Worm (Caenorhabditis elegans): ENCODE measurements around the gene F14F7.7.

The F14F7.7 gene

DNA sequence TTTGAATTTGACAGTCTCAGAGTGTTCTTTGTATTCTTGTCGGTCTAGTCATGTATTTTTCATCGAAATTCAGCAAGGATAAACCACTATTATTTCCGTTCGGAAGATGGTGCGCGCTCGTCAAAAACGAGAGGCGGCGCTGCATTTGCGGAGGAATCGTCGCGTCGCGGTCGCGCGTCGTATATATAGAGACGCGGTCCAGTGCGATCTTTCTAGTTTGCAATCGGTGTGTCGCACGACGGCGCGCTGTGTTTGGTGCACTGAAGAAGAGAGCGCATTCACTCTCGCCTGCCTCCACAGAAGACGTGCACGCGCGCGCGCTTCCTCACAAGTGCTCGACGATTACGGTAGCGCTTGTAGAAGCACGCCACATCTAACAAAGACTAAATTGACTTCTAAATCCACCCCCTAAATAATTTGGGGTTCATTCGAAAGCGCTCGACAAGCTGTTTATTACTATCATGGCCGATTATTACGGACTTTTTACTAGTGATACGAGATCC lies 39.9 kb downstream of the F14F7.7 start, which contains the start of gene Y39E4B.6 (continued):
- TF ChIP-seq unc-86 (tag; optimal IDR thresholded peaks at IDR 0.05) (peak; percentile 99), alr-1 (tag; optimal IDR thresholded peaks at IDR 0.05; ENCODE audit: borderline replicate concordance) (no peak), nhr-90 (tag; optimal IDR thresholded peaks at IDR 0.05; ENCODE audit: poor library complexity) (peak; percentile 96), nhr-84 (tag; optimal IDR thresholded peaks at IDR 0.05) (no peak), pag-3 (tag; optimal IDR thresholded peaks at IDR 0.05; ENCODE audit: borderline replicate concordance, insufficient read depth) (no peak), nhr-47 (tag; optimal IDR thresholded peaks at IDR 0.05) (peak; percentile 99), zag-1 (tag; optimal IDR thresholded peaks at IDR 0.05) (peak; percentile 76), ceh-88 (GFP tag; IDR thresholded peaks at IDR 0.05) (peak; percentile 98), nhr-76 (tag; optimal IDR thresholded peaks at IDR 0.05) (peak; percentile 73), fkh-10 (GFP tag; optimal IDR thresholded peaks at IDR 0.05) (peak; percentile 98), zip-4 (GFP tag; optimal IDR thresholded peaks at IDR 0.05) (peak; percentile 92), snpc-4 (tag; optimal IDR thresholded peaks at IDR 0.05) (peak; percentile 81), Y116A8C.19 (tag; optimal IDR thresholded peaks at IDR 0.05; ENCODE audit: borderline replicate concordance) (no peak), mab-9 (GFP tag; IDR thresholded peaks at IDR 0.05) (peak; percentile 94), ceh-82 (tag; optimal IDR thresholded peaks at IDR 0.05) (peak; percentile 96 to 99 (median 98)), lir-3 (tag; optimal IDR thresholded peaks at IDR 0.05; ENCODE audit: poor library complexity) (peak; percentile 87), ama-1 (optimal IDR thresholded peaks at IDR 0.05) (peak; percentile 96), nhr-77 (tag; optimal IDR thresholded peaks at IDR 0.05) (peak; percentile 98), egl-13 (tag; optimal IDR thresholded peaks at IDR 0.05) (peak; percentile 98), mep-1 (tag; optimal IDR thresholded peaks at IDR 0.05) (peak; percentile 88), tlp-1 (tag; optimal IDR thresholded peaks at IDR 0.05) (no peak), fkh-4 (tag; optimal IDR thresholded peaks at IDR 0.05; ENCODE audit: borderline replicate concordance) (peak; percentile 68), lin-13 (GFP tag; optimal IDR thresholded peaks at IDR 0.05) (peak; percentile 96), nhr-11 (tag; optimal IDR thresholded peaks at IDR 0.05) (peak; percentile 78), pqm-1 (tag; optimal IDR thresholded peaks at IDR 0.05) (peak; percentile 54), lin-14 (GFP tag; optimal IDR thresholded peaks at IDR 0.05) (peak; percentile 100), F16B12.6 (tag; optimal IDR thresholded peaks at IDR 0.05) (peak; percentile 64), fos-1 (tag; optimal IDR thresholded peaks at IDR 0.05) (peak; percentile 95), nhr-20 (tag; optimal IDR thresholded peaks at IDR 0.05) (peak; percentile 100), unc-98 (GFP tag; IDR thresholded peaks at IDR 0.05) (peak; percentile 83), nhr-85 (tag) (peak; percentile 99), irx-1 (tag; optimal IDR thresholded peaks at IDR 0.05) (peak; percentile 94), mdl-1 (tag; optimal IDR thresholded peaks at IDR 0.05) (peak in 1 of 2 experiments; percentile 88), C16A3.4 (tag; optimal IDR thresholded peaks at IDR 0.05) (peak; percentile 97), vab-15 (tag; optimal IDR thresholded peaks at IDR 0.05) (peak; percentile 92), nhr-19 (GFP tag; conservative IDR thresholded peaks at IDR 0.05) (peak; percentile 94), lin-35 (GFP tag; optimal IDR thresholded peaks at IDR 0.05) (peak; percentile 85 to 92), blmp-1 (tag; optimal IDR thresholded peaks at IDR 0.05) (peak; percentile 72), swsn-7 (tag; optimal IDR thresholded peaks at IDR 0.05) (peak; percentile 99), unc-30 (tag; optimal IDR thresholded peaks at IDR 0.05) (no peak), aly-2 (tag; optimal IDR thresholded peaks at IDR 0.05) (peak; percentile 86), isw-1 (GFP tag; IDR thresholded peaks at IDR 0.05) (peak; percentile 96), nhr-28 (tag; optimal IDR thresholded peaks at IDR 0.05) (no peak)

Measured in whole organism, L1 larva.